Worm (Caenorhabditis elegans): Measurements from ENCODE around the gene sup-12.

Gene sup-12

DNA sequence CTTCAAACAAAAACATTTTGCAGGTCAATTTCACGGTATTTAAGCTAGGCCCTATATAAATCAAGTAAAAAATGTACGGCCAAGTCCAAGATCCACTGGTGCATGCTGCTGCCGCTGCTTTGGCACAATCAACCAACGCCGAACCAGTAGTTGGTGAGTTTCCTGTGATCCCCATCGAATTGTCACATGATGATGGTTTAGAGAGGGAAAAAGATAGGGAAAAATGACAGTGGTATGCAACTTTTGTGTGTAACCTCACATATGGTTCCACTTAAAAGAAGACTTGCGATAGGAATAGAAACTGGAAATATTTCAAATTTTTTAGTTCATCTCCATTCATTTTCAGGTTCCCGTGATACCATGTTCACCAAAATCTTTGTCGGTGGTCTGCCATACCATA is at the start of gene sup-12:
TSS of gene sup-12 (plus strand) at position 17 of the 400 bp plus-strand sequence.
- TF ChIP-seq him-1 (tag; optimal IDR thresholded peaks at IDR 0.05) (no peak), W03F9.2 (tag; optimal IDR thresholded peaks at IDR 0.05) (no peak), dao-5 (tag; optimal IDR thresholded peaks at IDR 0.05) (no peak)

DNA sequence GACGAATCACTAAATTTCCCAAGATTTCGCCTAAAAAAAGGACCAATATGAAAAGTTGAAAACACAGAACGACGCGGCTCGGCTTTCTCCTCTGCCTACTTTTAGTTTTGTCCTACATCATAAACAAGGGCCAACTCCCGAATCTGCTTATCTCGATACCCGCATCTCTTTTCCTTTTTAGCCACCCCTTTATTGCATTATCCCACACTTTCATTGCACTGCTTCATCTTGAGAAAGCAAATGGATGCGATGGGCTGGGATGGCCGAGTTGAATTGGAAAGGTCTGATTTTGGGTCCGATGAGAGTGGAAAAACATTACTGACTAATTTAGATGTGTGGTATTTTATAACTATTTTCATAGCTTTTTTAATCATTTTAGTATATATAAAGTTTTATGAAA is 48.7 kb upstream of the sup-12 start:
- no peak for TF ChIP-seq W03F9.2 (tag; optimal IDR thresholded peaks at IDR 0.05)
- no peak for TF ChIP-seq dao-5 (tag; optimal IDR thresholded peaks at IDR 0.05)
- TF ChIP-seq him-1 (tag; optimal IDR thresholded peaks at IDR 0.05) = no peak

DNA sequence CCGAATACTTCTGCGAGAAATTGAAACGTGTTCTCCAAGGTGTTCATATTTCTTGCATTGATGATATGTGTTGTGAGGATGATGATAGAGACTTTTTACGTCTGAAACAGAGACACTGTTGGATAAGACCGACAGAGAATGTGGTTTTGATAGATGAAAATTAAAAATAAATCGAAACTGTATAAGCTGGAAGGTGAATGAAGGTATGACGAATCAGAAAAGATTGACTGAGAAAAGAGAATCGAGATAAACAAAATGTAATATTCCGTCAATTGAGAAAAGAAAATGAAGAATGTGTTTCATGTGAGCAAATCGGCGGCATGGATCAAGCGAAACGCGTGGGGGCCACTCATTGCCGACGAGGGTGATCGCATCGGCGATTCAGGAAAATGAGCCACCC is 46.7 kb upstream of the sup-12 start, which contains the start of gene ceh-18:
TSS of gene ceh-18 (minus strand) at position 101 of the 400 bp plus-strand sequence.
- no peak for TF ChIP-seq him-1 (tag; optimal IDR thresholded peaks at IDR 0.05)
- TF ChIP-seq dao-5 (tag; optimal IDR thresholded peaks at IDR 0.05) = no peak
- no peak for TF ChIP-seq W03F9.2 (tag; optimal IDR thresholded peaks at IDR 0.05)

DNA sequence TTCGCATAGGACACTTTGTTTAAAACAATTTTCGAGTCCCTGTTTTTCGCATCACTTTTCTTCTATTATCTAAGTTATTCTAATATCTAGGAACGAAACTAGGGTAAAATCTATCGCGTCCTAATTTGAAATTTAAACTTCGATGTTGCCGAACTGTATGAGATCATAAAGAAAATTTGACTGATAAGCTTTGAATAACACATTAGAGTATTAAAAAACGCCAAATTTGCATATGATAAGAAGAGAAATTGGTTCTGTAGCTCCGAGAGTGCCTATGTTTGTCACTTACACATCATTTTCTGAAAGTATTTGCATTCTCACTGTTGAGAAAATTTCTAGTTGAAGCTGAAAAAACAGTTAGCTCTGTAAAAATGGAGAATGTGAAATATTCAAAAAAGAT is 46.0 kb upstream of the sup-12 start:
- TF ChIP-seq W03F9.2 (tag; optimal IDR thresholded peaks at IDR 0.05) (no peak), dao-5 (tag; optimal IDR thresholded peaks at IDR 0.05) (no peak), him-1 (tag; optimal IDR thresholded peaks at IDR 0.05) (no peak)

DNA sequence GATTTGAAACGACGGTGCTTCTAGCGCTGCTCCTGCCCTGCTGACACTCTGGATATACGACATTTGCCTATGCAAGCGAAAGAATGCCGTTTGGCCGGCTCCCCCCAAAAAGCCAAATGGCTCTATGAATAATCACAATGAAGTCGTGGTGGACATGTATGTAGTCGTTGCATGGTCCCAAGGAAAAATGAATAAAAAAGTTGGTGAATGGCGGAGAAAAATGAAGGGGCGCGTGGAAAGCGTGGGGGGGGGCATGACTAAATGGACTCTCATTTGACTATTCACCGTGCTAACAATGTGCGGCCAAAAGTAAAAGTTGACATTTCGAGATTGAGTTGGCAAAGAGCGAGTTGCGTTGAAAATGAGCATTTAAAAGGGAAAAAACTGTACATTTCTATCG is 44.9 kb upstream of the sup-12 start:
- TF ChIP-seq dao-5 (tag; optimal IDR thresholded peaks at IDR 0.05) (no peak), him-1 (tag; optimal IDR thresholded peaks at IDR 0.05) (no peak), W03F9.2 (tag; optimal IDR thresholded peaks at IDR 0.05) (no peak)

DNA sequence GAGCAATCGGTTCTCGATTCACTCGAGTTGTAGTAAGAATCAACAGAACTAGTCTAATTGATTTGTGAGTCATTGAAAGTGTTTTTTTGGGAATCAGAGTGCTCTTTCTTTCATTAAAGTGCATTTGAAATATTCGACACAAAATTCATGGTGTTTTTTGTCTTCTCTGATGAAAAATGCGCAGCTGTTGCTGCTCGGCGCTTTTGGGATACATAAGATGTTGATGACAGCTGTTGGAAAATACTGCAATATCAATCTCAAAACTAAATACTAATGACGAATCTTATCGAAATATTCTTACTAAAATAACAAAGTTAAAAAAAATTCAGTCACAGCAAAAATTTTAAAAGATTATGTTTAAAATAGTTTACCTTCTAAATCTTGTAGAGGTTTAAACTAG is 43.1 kb upstream of the sup-12 start:
- no peak for TF ChIP-seq dao-5 (tag; optimal IDR thresholded peaks at IDR 0.05)
- TF ChIP-seq him-1 (tag; optimal IDR thresholded peaks at IDR 0.05) = no peak
- TF ChIP-seq W03F9.2 (tag; optimal IDR thresholded peaks at IDR 0.05) = no peak

DNA sequence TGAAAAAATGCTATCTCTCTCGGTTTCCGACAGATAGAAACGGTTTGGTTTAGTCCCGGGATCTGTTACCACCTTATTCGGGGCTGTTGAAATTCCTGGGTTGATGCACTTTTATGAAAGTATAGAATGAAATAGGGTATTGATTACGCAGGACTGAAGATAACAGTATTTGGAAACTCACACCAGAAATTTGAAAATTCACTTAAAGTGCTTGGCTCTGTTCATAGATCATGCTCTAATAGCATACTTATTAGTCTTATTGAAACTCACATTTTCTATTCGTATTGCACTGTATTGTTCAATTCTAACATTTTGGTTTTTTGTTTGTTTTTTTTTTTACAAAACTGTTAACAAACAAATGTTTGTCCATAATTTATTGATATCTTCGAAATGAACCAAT is 38.2 kb upstream of the sup-12 start:
- TF ChIP-seq W03F9.2 (tag; optimal IDR thresholded peaks at IDR 0.05) (no peak), dao-5 (tag; optimal IDR thresholded peaks at IDR 0.05) (no peak), him-1 (tag; optimal IDR thresholded peaks at IDR 0.05) (no peak)

DNA sequence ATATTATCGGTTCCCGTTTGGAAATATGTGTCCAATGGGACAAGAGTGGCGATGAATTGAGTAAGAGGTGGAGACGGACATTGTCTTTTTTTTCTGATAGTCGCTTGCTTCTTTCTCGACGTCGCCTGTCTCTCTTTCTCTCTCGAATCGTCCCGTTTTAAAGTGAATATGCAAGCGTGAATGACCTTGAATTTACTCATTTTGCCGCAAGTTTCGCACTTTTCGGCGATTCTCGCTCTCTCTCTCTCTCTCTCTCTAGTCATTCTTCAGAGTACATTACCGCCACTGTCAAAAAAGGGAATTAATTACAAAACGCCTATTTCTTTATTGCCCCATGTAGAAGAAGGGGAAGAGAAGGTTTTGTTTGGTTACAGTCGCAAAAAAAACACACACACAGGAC is 36.6 kb upstream of the sup-12 start:
- TF ChIP-seq him-1 (tag; optimal IDR thresholded peaks at IDR 0.05) (no peak), dao-5 (tag; optimal IDR thresholded peaks at IDR 0.05) (no peak), W03F9.2 (tag; optimal IDR thresholded peaks at IDR 0.05) (no peak)

DNA sequence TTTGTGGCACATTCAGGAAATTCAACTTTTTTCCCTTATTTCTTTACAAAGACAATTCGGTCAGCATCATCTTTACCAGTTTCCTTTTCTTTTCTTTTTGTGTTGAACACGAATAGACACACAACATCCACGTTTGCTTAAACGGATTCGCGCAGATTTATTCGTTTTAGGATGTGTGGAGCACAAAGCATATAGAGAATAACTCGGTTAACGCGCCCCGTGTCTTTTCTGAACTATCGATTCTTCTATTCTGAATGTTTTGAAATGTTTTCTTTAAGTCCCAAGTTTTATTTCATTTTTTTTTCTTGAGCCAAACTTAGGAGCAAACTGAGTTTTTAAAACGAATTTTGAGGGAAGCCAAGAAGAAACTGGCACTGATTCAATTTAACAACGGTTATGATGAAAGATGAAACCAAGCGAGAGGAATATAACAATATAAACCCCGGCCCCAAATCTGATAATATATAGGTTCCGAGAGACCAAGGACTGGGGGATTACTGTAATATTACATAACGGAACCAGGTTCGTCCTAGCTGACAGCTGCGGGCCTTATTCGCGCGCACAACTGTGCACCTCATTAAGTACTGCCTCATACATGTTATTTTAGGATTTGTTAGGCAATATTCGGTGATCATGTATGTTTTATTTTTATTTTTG is 32.7 kb upstream of the sup-12 start:
- TF ChIP-seq W03F9.2 (tag; optimal IDR thresholded peaks at IDR 0.05) (no peak), him-1 (tag; optimal IDR thresholded peaks at IDR 0.05) (no peak), dao-5 (tag; optimal IDR thresholded peaks at IDR 0.05) (no peak)

DNA sequence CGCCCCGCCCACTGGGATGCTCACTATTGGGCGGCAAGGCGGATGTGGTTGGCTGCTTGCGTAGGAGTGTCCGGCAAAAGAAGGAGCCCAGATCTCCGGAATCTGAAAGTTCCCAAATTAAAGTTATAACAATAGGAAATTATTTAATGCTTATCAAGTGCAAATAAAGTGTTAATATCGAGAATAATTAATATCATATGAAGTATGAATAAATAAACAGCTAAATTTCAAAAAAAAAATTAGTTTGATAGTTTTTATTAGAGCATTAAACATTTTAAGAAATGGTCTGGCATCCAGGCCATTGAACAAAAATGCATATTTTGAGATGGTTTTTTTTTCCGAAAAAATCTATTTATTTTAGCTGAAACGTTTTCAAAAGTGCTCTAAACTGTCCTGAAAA is 30.9 kb upstream of the sup-12 start, which contains the start of gene lim-4:
TSS of gene lim-4 (minus strand) at position 101 of the 400 bp plus-strand sequence.
- TF ChIP-seq dao-5 (tag; optimal IDR thresholded peaks at IDR 0.05) (no peak), W03F9.2 (tag; optimal IDR thresholded peaks at IDR 0.05) (no peak), him-1 (tag; optimal IDR thresholded peaks at IDR 0.05) (no peak)

DNA sequence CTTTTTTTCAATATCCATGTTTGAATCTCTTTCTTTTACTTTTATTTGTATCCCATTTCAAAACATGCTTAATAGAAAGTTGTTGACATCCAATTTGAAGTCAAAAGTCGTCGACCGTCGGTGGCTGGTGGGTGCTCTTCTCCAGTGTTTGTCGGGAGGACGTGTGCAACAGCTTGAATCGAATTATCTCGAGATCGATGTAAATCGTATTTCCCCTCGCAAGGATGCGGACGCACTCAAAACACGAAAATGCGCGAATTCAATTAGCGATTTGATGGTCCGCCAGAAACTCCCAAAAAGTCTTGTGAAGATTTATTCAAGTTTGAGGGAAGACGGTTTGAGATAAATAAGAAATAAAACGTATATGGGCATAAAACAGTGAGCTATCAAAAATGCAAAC is 28.7 kb upstream of the sup-12 start:
- no peak for TF ChIP-seq him-1 (tag; optimal IDR thresholded peaks at IDR 0.05)
- no peak for TF ChIP-seq dao-5 (tag; optimal IDR thresholded peaks at IDR 0.05)
- no peak for TF ChIP-seq W03F9.2 (tag; optimal IDR thresholded peaks at IDR 0.05)

DNA sequence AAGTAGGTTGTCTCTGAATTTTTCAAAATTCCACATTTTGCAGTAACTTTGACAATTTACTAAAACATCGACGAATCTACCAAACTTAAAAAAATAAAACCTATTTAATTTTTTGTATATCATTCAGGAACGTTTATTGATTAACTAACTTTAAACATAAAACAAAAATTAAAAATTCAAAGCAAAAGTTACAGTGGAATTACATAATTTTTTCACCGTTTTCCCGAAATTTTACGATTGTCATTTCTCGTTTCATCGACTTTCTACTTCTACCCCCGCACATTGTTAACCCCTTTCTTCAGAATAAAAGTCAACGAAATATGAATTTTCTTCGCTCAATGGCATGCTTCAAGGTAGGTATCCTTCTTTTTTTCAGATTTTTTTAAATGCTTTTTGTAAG is 26.2 kb upstream of the sup-12 start, which contains the start of gene F47F2.1:
TSS of gene F47F2.1 (plus strand) at position 301 of the 400 bp plus-strand sequence.
- TF ChIP-seq him-1 (tag; optimal IDR thresholded peaks at IDR 0.05) (no peak), W03F9.2 (tag; optimal IDR thresholded peaks at IDR 0.05) (no peak), dao-5 (tag; optimal IDR thresholded peaks at IDR 0.05) (no peak)

DNA sequence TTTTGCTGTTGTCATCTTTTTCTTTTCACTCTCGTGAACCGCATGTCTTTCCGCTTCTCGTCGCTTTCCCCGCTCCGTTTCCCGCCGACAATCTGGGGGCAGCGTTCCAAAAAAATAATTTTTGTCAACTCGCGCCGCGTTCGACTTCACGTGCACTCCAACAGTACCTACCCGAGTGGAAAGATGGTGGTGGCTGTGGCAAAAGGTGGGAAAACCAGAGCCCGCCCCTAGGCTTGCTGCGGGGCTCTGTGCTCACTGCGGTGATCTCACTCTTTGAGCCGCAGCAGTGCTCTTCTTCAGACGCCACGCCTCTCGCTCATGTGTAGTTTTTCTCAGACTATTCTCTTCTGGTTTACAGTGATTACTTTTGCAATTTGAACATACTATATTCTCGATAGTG is 16.8 kb upstream of the sup-12 start:
- no peak for TF ChIP-seq W03F9.2 (tag; optimal IDR thresholded peaks at IDR 0.05)
- TF ChIP-seq him-1 (tag; optimal IDR thresholded peaks at IDR 0.05) = no peak
- TF ChIP-seq dao-5 (tag; optimal IDR thresholded peaks at IDR 0.05) = no peak

DNA sequence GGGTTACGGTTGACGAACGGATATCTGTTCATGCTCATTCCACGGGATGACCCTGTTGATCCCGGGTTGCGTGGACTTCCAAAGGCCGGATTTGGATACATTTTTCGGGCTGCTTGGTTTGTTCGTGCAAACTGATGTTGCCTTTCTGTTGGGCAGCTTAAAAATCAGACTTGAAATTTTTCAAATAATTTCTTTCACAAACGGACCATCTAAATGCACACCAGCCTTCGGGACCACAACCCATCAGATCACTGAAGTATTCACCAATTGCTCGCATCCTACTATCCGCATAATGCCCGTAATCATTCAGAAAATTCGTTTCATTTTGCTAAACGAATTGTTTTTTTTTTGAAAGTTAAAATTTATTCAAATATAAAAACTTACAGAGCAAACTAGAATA is 8.8 kb upstream of the sup-12 start, which contains the start of gene F47F2.3:
TSS of gene F47F2.3 (minus strand) at position 101 of the 400 bp plus-strand sequence.
- TF ChIP-seq W03F9.2 (tag; optimal IDR thresholded peaks at IDR 0.05) (no peak), him-1 (tag; optimal IDR thresholded peaks at IDR 0.05) (no peak), dao-5 (tag; optimal IDR thresholded peaks at IDR 0.05) (no peak)

All from whole organism, L4/young adult.